Worm (Caenorhabditis elegans) whole organism, L3 larva: ENCODE data around the gene F47B8.18.
A peak's percentile ranks its signal among the peaks of the same experiment; 100 is the strongest.

ENCODE experiments used
- R02D3.7 ChIP-seq: fragments of 150-350 bp; optimal IDR thresholded peaks from 2 replicates; lab custom pipeline; 2014; ENCODE audit warnings: missing biosample characterization, missing genetic modification characterization
- ZK546.5 ChIP-seq: sonication (generic microtip); optimal IDR thresholded peaks from 2 replicates; lab custom pipeline; 2017; ENCODE audit warnings: missing biosample characterization, missing genetic modification characterization
- aly-2 ChIP-seq: fragments of 150-350 bp; optimal IDR thresholded peaks from 2 replicates; lab custom pipeline; 2014; ENCODE audit warnings: missing biosample characterization, missing genetic modification characterization
- ama-1 ChIP-seq: fragments of 150-350 bp; optimal IDR thresholded peaks from 2 replicates; lab custom pipeline; 2018
- ceh-16 ChIP-seq: sonication (generic microtip); optimal IDR thresholded peaks from 2 replicates; lab custom pipeline; 2017; ENCODE audit warnings: missing biosample characterization, missing genetic modification characterization
- ceh-28 ChIP-seq: fragments of 150-350 bp; optimal IDR thresholded peaks from 2 replicates; lab custom pipeline; 2014; ENCODE audit warnings: missing biosample characterization, missing genetic modification reagents, missing genetic modification characterization
- ceh-82 ChIP-seq: fragments of 150-350 bp; optimal IDR thresholded peaks from 2 replicates; lab custom pipeline; 2014; ENCODE audit warnings: missing biosample characterization, missing genetic modification characterization
- ceh-9 ChIP-seq: sonication (generic microtip); optimal IDR thresholded peaks from 2 replicates; lab custom pipeline; 2018; ENCODE audit warnings: missing biosample characterization, missing genetic modification characterization
- daf-12 ChIP-seq: fragments of 150-350 bp; optimal IDR thresholded peaks from 2 replicates; lab custom pipeline; 2014; ENCODE audit warnings: missing biosample characterization, missing genetic modification reagents, missing genetic modification characterization
- egl-27 ChIP-seq: sonication (generic microtip); optimal IDR thresholded peaks from 4 replicates; lab custom pipeline; 2017; ENCODE audit warnings: missing biosample characterization, missing genetic modification reagents, missing genetic modification characterization
- egl-5 ChIP-seq: fragments of 150-350 bp; optimal IDR thresholded peaks from 2 replicates; lab custom pipeline; 2017; ENCODE audit warnings: missing biosample characterization, missing genetic modification reagents, missing genetic modification characterization, inconsistent platforms
- elt-1 ChIP-seq: fragments of 150-350 bp; optimal IDR thresholded peaks from 2 replicates; lab custom pipeline; 2014; ENCODE audit warnings: missing biosample characterization, missing genetic modification characterization
- elt-2 ChIP-seq: sonication (generic microtip); optimal IDR thresholded peaks from 2 replicates; lab custom pipeline; 2016; ENCODE audit warnings: missing genetic modification reagents, mild to moderate bottlenecking, missing genetic modification characterization, missing compliant biosample characterization
- elt-3 ChIP-seq, 3 experiments: fragments of 150-350 bp in 1 of 3; sonication (generic microtip) in 2 of 3; optimal IDR thresholded peaks; 2 replicates in 2 of 3; 4 replicates in 1 of 3; lab custom pipeline; 2014 to 2017; ENCODE audit warnings: missing biosample characterization in 3 of 3, missing genetic modification characterization in 3 of 3
- eor-1 ChIP-seq, 2 experiments: fragments of 150-350 bp; optimal IDR thresholded peaks; 2 replicates each; lab custom pipeline; 2014 to 2018; ENCODE audit warnings: missing biosample characterization in 2 of 2, missing genetic modification characterization in 2 of 2
- fkh-10 ChIP-seq: sonication (generic microtip); optimal IDR thresholded peaks from 2 replicates; lab custom pipeline; 2017; ENCODE audit warnings: missing biosample characterization, missing genetic modification reagents, missing genetic modification characterization
- fkh-2 ChIP-seq: fragments of 150-350 bp; optimal IDR thresholded peaks from 2 replicates; lab custom pipeline; 2014; ENCODE audit warnings: missing biosample characterization, missing genetic modification reagents, missing genetic modification characterization
- fos-1 ChIP-seq: fragments of 150-350 bp; optimal IDR thresholded peaks from 2 replicates; lab custom pipeline; 2014; ENCODE audit warnings: missing biosample characterization, missing genetic modification characterization
- hmg-11 ChIP-seq: sonication (generic microtip); optimal IDR thresholded peaks from 2 replicates; lab custom pipeline; 2016; ENCODE audit warnings: missing genetic modification characterization, missing compliant biosample characterization
- jun-1 ChIP-seq: fragments of 150-350 bp; optimal IDR thresholded peaks from 2 replicates; lab custom pipeline; 2014; ENCODE audit warnings: missing biosample characterization, missing genetic modification reagents, missing genetic modification characterization
- lin-15B ChIP-seq: fragments of 150-350 bp; optimal IDR thresholded peaks from 2 replicates; lab custom pipeline; 2014; ENCODE audit warnings: missing biosample characterization, missing genetic modification characterization
- lin-39 ChIP-seq: fragments of 150-350 bp; optimal IDR thresholded peaks from 2 replicates; lab custom pipeline; 2018; ENCODE audit warnings: missing biosample characterization, missing genetic modification reagents, missing genetic modification characterization
- lsy-12 ChIP-seq: sonication (generic microtip); optimal IDR thresholded peaks from 2 replicates; lab custom pipeline; 2016; ENCODE audit warnings: mild to moderate bottlenecking, missing genetic modification characterization, missing compliant biosample characterization
- mdl-1 ChIP-seq: fragments of 150-350 bp; optimal IDR thresholded peaks from 2 replicates; lab custom pipeline; 2014; ENCODE audit warnings: missing biosample characterization, missing genetic modification characterization
- mml-1 ChIP-seq: fragments of 150-350 bp; sonication (generic microtip); optimal IDR thresholded peaks from 3 replicates; lab custom pipeline; 2014; ENCODE audit warnings: missing biosample characterization, missing genetic modification characterization
- nfya-1 ChIP-seq: sonication (generic microtip); optimal IDR thresholded peaks from 2 replicates; lab custom pipeline; 2017; ENCODE audit warnings: missing genetic modification characterization, mild to moderate bottlenecking, missing compliant biosample characterization, antibody characterized with exemption, moderate library complexity; ENCODE audit not compliant: insufficient read depth
- nhr-11 ChIP-seq: fragments of 150-350 bp; optimal IDR thresholded peaks from 2 replicates; lab custom pipeline; 2014; ENCODE audit warnings: missing biosample characterization, missing genetic modification characterization
- nhr-12 ChIP-seq: fragments of 150-350 bp; optimal IDR thresholded peaks from 2 replicates; lab custom pipeline; 2014; ENCODE audit warnings: missing biosample characterization, missing genetic modification characterization
- nhr-23 ChIP-seq: fragments of 150-350 bp; optimal IDR thresholded peaks from 2 replicates; lab custom pipeline; 2014; ENCODE audit warnings: missing biosample characterization, missing genetic modification reagents, missing genetic modification characterization
- nhr-237 ChIP-seq: fragments of 150-350 bp; optimal IDR thresholded peaks from 2 replicates; lab custom pipeline; 2014; ENCODE audit warnings: missing biosample characterization, missing genetic modification characterization
- nhr-25 ChIP-seq: sonication (generic microtip); optimal IDR thresholded peaks from 2 replicates; lab custom pipeline; 2017; ENCODE audit warnings: missing biosample characterization, missing genetic modification characterization
- nhr-28 ChIP-seq: fragments of 150-350 bp; optimal IDR thresholded peaks from 2 replicates; lab custom pipeline; 2014; ENCODE audit warnings: missing biosample characterization, missing genetic modification characterization
- nhr-43 ChIP-seq: sonication (generic microtip); optimal IDR thresholded peaks from 2 replicates; lab custom pipeline; 2016; ENCODE audit warnings: mild to moderate bottlenecking, missing genetic modification characterization, missing compliant biosample characterization; ENCODE audit not compliant: poor library complexity, severe bottlenecking
- nhr-67 ChIP-seq: fragments of 150-350 bp; optimal IDR thresholded peaks from 2 replicates; lab custom pipeline; 2014; ENCODE audit warnings: missing biosample characterization, missing genetic modification characterization
- nhr-76 ChIP-seq: fragments of 150-350 bp; sonication (generic microtip); optimal IDR thresholded peaks from 5 replicates; lab custom pipeline; 2014; ENCODE audit warnings: missing biosample characterization, missing genetic modification characterization
- nhr-77 ChIP-seq: fragments of 150-350 bp; optimal IDR thresholded peaks from 2 replicates; lab custom pipeline; 2014; ENCODE audit warnings: missing biosample characterization, missing genetic modification characterization
- pha-4 ChIP-seq: fragments of 150-350 bp; optimal IDR thresholded peaks from 2 replicates; lab custom pipeline; 2014; ENCODE audit warnings: missing biosample characterization, missing genetic modification reagents, missing genetic modification characterization
- pqm-1 ChIP-seq: fragments of 150-350 bp; optimal IDR thresholded peaks from 2 replicates; lab custom pipeline; 2017; ENCODE audit warnings: missing biosample characterization, missing genetic modification characterization, inconsistent platforms
- sea-2 ChIP-seq: fragments of 150-350 bp; sonication (generic microtip); optimal IDR thresholded peaks from 4 replicates; lab custom pipeline; 2014; ENCODE audit warnings: missing biosample characterization, missing genetic modification reagents, missing genetic modification characterization
- skn-1 ChIP-seq: fragments of 150-350 bp; optimal IDR thresholded peaks from 2 replicates; lab custom pipeline; 2014; ENCODE audit warnings: missing biosample characterization, missing genetic modification characterization
- snpc-4 ChIP-seq: fragments of 150-350 bp; optimal IDR thresholded peaks from 2 replicates; lab custom pipeline; 2014; ENCODE audit warnings: missing biosample characterization, missing genetic modification characterization
- tbx-2 ChIP-seq: sonication (generic microtip); optimal IDR thresholded peaks from 2 replicates; lab custom pipeline; 2016; ENCODE audit warnings: mild to moderate bottlenecking, missing genetic modification characterization, missing compliant biosample characterization
- unc-39 ChIP-seq: sonication (generic microtip); optimal IDR thresholded peaks from 4 replicates; lab custom pipeline; 2017; ENCODE audit warnings: missing biosample characterization, missing genetic modification characterization
- unc-62 ChIP-seq: fragments of 150-350 bp; sonication (generic microtip); optimal IDR thresholded peaks from 4 replicates; lab custom pipeline; 2014; ENCODE audit warnings: missing biosample characterization, missing genetic modification reagents, missing genetic modification characterization
- zag-1 ChIP-seq: fragments of 150-350 bp; optimal IDR thresholded peaks from 2 replicates; lab custom pipeline; 2014; ENCODE audit warnings: missing biosample characterization, missing genetic modification characterization
- ztf-11 ChIP-seq: fragments of 150-350 bp; optimal IDR thresholded peaks from 2 replicates; lab custom pipeline; 2014; ENCODE audit warnings: missing biosample characterization, missing genetic modification characterization
- ztf-4 ChIP-seq: fragments of 150-350 bp; optimal IDR thresholded peaks from 2 replicates; lab custom pipeline; 2014; ENCODE audit warnings: missing biosample characterization, missing genetic modification characterization

The F47B8.18 gene

ce11 chrV:14364586-14365248 lies 39.5 kb upstream of the F47B8.18 start:
- TF ChIP-seq pqm-1 (tag; lab: Kevin White, UChicago) (no peak), hmg-11 (tag; lab: Kevin White, UChicago) (peak; percentile 66), unc-39 (tag; lab: Kevin White, UChicago) (no peak), ceh-16 (tag; lab: Kevin White, UChicago) (no peak), mml-1 (tag; lab: Kevin White, UChicago) (no peak), unc-62 (GFP tag; lab: Kevin White, UChicago) (no peak), nhr-25 (tag; lab: Kevin White, UChicago) (peak; percentile 88), nhr-77 (tag; lab: Kevin White, UChicago) (no peak), nhr-237 (tag; lab: Kevin White, UChicago) (no peak), nhr-43 (tag; lab: Kevin White, UChicago) (peak; percentile 46), zag-1 (no peak), R02D3.7 (tag; lab: Kevin White, UChicago) (no peak), ceh-28 (tag; lab: Kevin White, UChicago) (no peak), elt-1 (tag; lab: Kevin White, UChicago) (no peak), nhr-12 (tag; lab: Kevin White, UChicago) (no peak), egl-5 (tag; lab: Kevin White, UChicago) (no peak), eor-1 (tag; optimal IDR thresholded peaks at IDR 0.05; lab: Kevin White, UChicago) (no peak), snpc-4 (tag; lab: Kevin White, UChicago) (no peak), ceh-9 (tag; lab: Kevin White, UChicago) (no peak), fkh-2 (tag; lab: Kevin White, UChicago) (no peak), ZK546.5 (tag; lab: Kevin White, UChicago) (no peak), pha-4 (tag; lab: Kevin White, UChicago) (no peak), lsy-12 (peak; percentile 29), aly-2 (tag; lab: Kevin White, UChicago) (no peak), lin-15B (no peak), elt-3 (tag; optimal IDR thresholded peaks at IDR 0.05; lab: Kevin White, UChicago) (no peak), ztf-4 (tag; lab: Kevin White, UChicago) (no peak), nhr-67 (tag; lab: Kevin White, UChicago) (no peak), nfya-1 (tag; lab: Kevin White, UChicago) (peak; percentile 100), lin-39 (tag; lab: Kevin White, UChicago) (peak; percentile 47), mdl-1 (tag; lab: Kevin White, UChicago) (no peak), nhr-28 (no peak), skn-1 (tag; lab: Kevin White, UChicago) (no peak), nhr-23 (tag; lab: Kevin White, UChicago) (peak; percentile 14), fos-1 (no peak), daf-12 (no peak), ztf-11 (tag; lab: Kevin White, UChicago) (peak; percentile 33), nhr-11 (tag; lab: Kevin White, UChicago) (no peak), ama-1 (lab: Kevin White, UChicago) (peak; percentile 35), nhr-76 (tag; lab: Kevin White, UChicago) (no peak), jun-1 (tag; lab: Kevin White, UChicago) (no peak), ceh-82 (no peak), tbx-2 (no peak), egl-27 (no peak), elt-2 (tag; lab: Kevin White, UChicago) (no peak), sea-2 (no peak), fkh-10 (GFP tag; lab: Kevin White, UChicago) (no peak)
- TF ChIP-seq, all 47 proteins: peak for 9
